Worm (Caenorhabditis elegans): ENCODE data around the gene nlp-82.

The nlp-82 gene

ce11 chrII:9241610-9242009, 12.5 kb downstream of the nlp-82 start:
- TF ChIP-seq egl-5 (tag; optimal IDR thresholded peaks at IDR 0.05) (no peak), mml-1 (tag; optimal IDR thresholded peaks at IDR 0.05) (no peak), ceh-9 (tag; optimal IDR thresholded peaks at IDR 0.05) (no peak), ztf-4 (tag; optimal IDR thresholded peaks at IDR 0.05) (no peak), hmg-11 (tag; optimal IDR thresholded peaks at IDR 0.05) (no peak), ZK546.5 (tag; optimal IDR thresholded peaks at IDR 0.05) (no peak), lin-15B (tag; optimal IDR thresholded peaks at IDR 0.05) (no peak), egl-27 (tag; optimal IDR thresholded peaks at IDR 0.05) (no peak), skn-1 (tag; optimal IDR thresholded peaks at IDR 0.05) (no peak)

ce11 chrII:9237719-9238118, 16.4 kb downstream of the nlp-82 start:
- TF ChIP-seq skn-1 (tag; optimal IDR thresholded peaks at IDR 0.05) (no peak), ZK546.5 (tag; optimal IDR thresholded peaks at IDR 0.05) (no peak), nhr-12 (tag; optimal IDR thresholded peaks at IDR 0.05) (no peak), nhr-43 (tag; optimal IDR thresholded peaks at IDR 0.05; ENCODE audit: poor library complexity, severe bottlenecking) (no peak), nhr-237 (tag; optimal IDR thresholded peaks at IDR 0.05) (no peak), pha-4 (tag; optimal IDR thresholded peaks at IDR 0.05) (no peak)

ce11 chrII:9236972-9237371, 17.1 kb downstream of the nlp-82 start:
- TF ChIP-seq R02D3.7 (tag; optimal IDR thresholded peaks at IDR 0.05), result no peak
- TF ChIP-seq mml-1 (tag; optimal IDR thresholded peaks at IDR 0.05), result no peak
- TF ChIP-seq lin-15B (tag; optimal IDR thresholded peaks at IDR 0.05), result no peak
- no peak for TF ChIP-seq jun-1 (tag; optimal IDR thresholded peaks at IDR 0.05)
- TF ChIP-seq fkh-10 (GFP tag; optimal IDR thresholded peaks at IDR 0.05), result no peak
- TF ChIP-seq ceh-16 (tag; optimal IDR thresholded peaks at IDR 0.05), result no peak
- no peak for TF ChIP-seq zag-1 (tag; optimal IDR thresholded peaks at IDR 0.05)
- TF ChIP-seq hmg-11 (tag; optimal IDR thresholded peaks at IDR 0.05), result no peak
- TF ChIP-seq skn-1 (tag; optimal IDR thresholded peaks at IDR 0.05), result no peak
- no peak for TF ChIP-seq nhr-77 (tag; optimal IDR thresholded peaks at IDR 0.05)
- TF ChIP-seq nhr-67 (tag; optimal IDR thresholded peaks at IDR 0.05), result no peak
- no peak for TF ChIP-seq egl-5 (tag; optimal IDR thresholded peaks at IDR 0.05)
- TF ChIP-seq pha-4 (tag; optimal IDR thresholded peaks at IDR 0.05), result no peak
- no peak for TF ChIP-seq egl-27 (tag; optimal IDR thresholded peaks at IDR 0.05)
- TF ChIP-seq nhr-11 (tag; optimal IDR thresholded peaks at IDR 0.05), result no peak
- TF ChIP-seq ceh-28 (tag; optimal IDR thresholded peaks at IDR 0.05), result no peak
- no peak for TF ChIP-seq nhr-43 (tag; optimal IDR thresholded peaks at IDR 0.05; ENCODE audit: poor library complexity, severe bottlenecking)
- TF ChIP-seq elt-3 (tag; optimal IDR thresholded peaks at IDR 0.05), result no peak
- no peak for TF ChIP-seq elt-1 (tag; optimal IDR thresholded peaks at IDR 0.05)

- TF ChIP-seq nhr-43 (tag; optimal IDR thresholded peaks at IDR 0.05; ENCODE audit: poor library complexity, severe bottlenecking) (peak; percentile 26), nhr-67 (tag; optimal IDR thresholded peaks at IDR 0.05) (no peak)
Measured at ce11 chrII:9236283-9236682, 17.8 kb downstream of the nlp-82 start, which contains the start of gene T26C5.3. Gene T26C5.3, plus strand, starts transcription at chrII:9236583.

- TF ChIP-seq sea-2 (GFP tag; optimal IDR thresholded peaks at IDR 0.05) (no peak), nhr-43 (tag; optimal IDR thresholded peaks at IDR 0.05; ENCODE audit: poor library complexity, severe bottlenecking) (peak; percentile 51)
Measured at ce11 chrII:9233813-9234212, 20.3 kb downstream of the nlp-82 start.

ce11 chrII:9232923-9233322, 21.2 kb downstream of the nlp-82 start, which contains the start of gene T26C5.2:
Gene T26C5.2, plus strand, starts transcription at chrII:9233223.
- no peak for TF ChIP-seq ZK546.5 (tag; optimal IDR thresholded peaks at IDR 0.05)
- TF ChIP-seq ceh-82 (tag; optimal IDR thresholded peaks at IDR 0.05), result no peak
- no peak for TF ChIP-seq aly-2 (tag; optimal IDR thresholded peaks at IDR 0.05)
- TF ChIP-seq fkh-2 (tag; optimal IDR thresholded peaks at IDR 0.05), result no peak
- no peak for TF ChIP-seq ama-1 (optimal IDR thresholded peaks at IDR 0.05)
- TF ChIP-seq ztf-11 (tag; optimal IDR thresholded peaks at IDR 0.05), result no peak
- TF ChIP-seq nhr-77 (tag; optimal IDR thresholded peaks at IDR 0.05), result no peak
- no peak for TF ChIP-seq pha-4 (tag; optimal IDR thresholded peaks at IDR 0.05)
- no peak for TF ChIP-seq sea-2 (GFP tag; optimal IDR thresholded peaks at IDR 0.05)
- TF ChIP-seq snpc-4 (tag; optimal IDR thresholded peaks at IDR 0.05), result no peak
- no peak for TF ChIP-seq fos-1 (tag; optimal IDR thresholded peaks at IDR 0.05)
- no peak for TF ChIP-seq nhr-237 (tag; optimal IDR thresholded peaks at IDR 0.05)
- TF ChIP-seq skn-1 (tag; optimal IDR thresholded peaks at IDR 0.05), result no peak
- no peak for TF ChIP-seq elt-3 (tag; optimal IDR thresholded peaks at IDR 0.05)
- no peak for TF ChIP-seq unc-62 (GFP tag; optimal IDR thresholded peaks at IDR 0.05)
- no peak for TF ChIP-seq ztf-4 (tag; optimal IDR thresholded peaks at IDR 0.05)
- no peak for TF ChIP-seq nfya-1 (tag; optimal IDR thresholded peaks at IDR 0.05; ENCODE audit: insufficient read depth)
